Worm (Caenorhabditis elegans): Measurements from ENCODE around the gene ptr-24.

ptr-24 gene

ce11 chrX:13328868-13329267 is 9.0 kb upstream of the ptr-24 start:
- TF ChIP-seq nhr-237 (tag; optimal IDR thresholded peaks at IDR 0.05) = no peak
- TF ChIP-seq nhr-23 (tag; optimal IDR thresholded peaks at IDR 0.05) = peak; percentile 88
- peak; percentile 83 for TF ChIP-seq jun-1 (tag; optimal IDR thresholded peaks at IDR 0.05)
- peak; percentile 26 for TF ChIP-seq hmg-11 (tag; optimal IDR thresholded peaks at IDR 0.05)
- no peak for TF ChIP-seq lsy-12 (tag; optimal IDR thresholded peaks at IDR 0.05)
- peak; percentile 52 for TF ChIP-seq nhr-11 (tag; optimal IDR thresholded peaks at IDR 0.05)
- TF ChIP-seq mdl-1 (tag; optimal IDR thresholded peaks at IDR 0.05) = peak; percentile 74
- peak; percentile 84 for TF ChIP-seq nhr-25 (tag; optimal IDR thresholded peaks at IDR 0.05)
- no peak for TF ChIP-seq ztf-4 (tag; optimal IDR thresholded peaks at IDR 0.05)
- peak; percentile 77 for TF ChIP-seq pha-4 (tag; optimal IDR thresholded peaks at IDR 0.05)
- TF ChIP-seq ceh-82 (tag; optimal IDR thresholded peaks at IDR 0.05) = no peak
- TF ChIP-seq fkh-10 (GFP tag; optimal IDR thresholded peaks at IDR 0.05) = peak; percentile 24
- peak; percentile 88 for TF ChIP-seq egl-5 (tag; optimal IDR thresholded peaks at IDR 0.05)
- peak; percentile 85 for TF ChIP-seq pqm-1 (tag; optimal IDR thresholded peaks at IDR 0.05)
- peak; percentile 45 for TF ChIP-seq elt-2 (tag; optimal IDR thresholded peaks at IDR 0.05)
- TF ChIP-seq lin-39 (tag; optimal IDR thresholded peaks at IDR 0.05) = peak; percentile 98
- TF ChIP-seq aly-2 (tag; optimal IDR thresholded peaks at IDR 0.05) = no peak
- peak; percentile 92 for TF ChIP-seq fos-1 (tag; optimal IDR thresholded peaks at IDR 0.05)
- TF ChIP-seq sea-2 (GFP tag; optimal IDR thresholded peaks at IDR 0.05) = no peak
- TF ChIP-seq nfya-1 (tag; optimal IDR thresholded peaks at IDR 0.05; ENCODE audit: insufficient read depth) = peak; percentile 88
- TF ChIP-seq mml-1 (tag; optimal IDR thresholded peaks at IDR 0.05) = peak; percentile 74
- no peak for TF ChIP-seq daf-12 (tag; optimal IDR thresholded peaks at IDR 0.05)
- peak; percentile 28 for TF ChIP-seq tbx-2 (tag; optimal IDR thresholded peaks at IDR 0.05)
- peak; percentile 78 for TF ChIP-seq lin-15B (tag; optimal IDR thresholded peaks at IDR 0.05)
- peak; percentile 70 for TF ChIP-seq unc-62 (GFP tag; optimal IDR thresholded peaks at IDR 0.05)
- TF ChIP-seq ceh-28 (tag; optimal IDR thresholded peaks at IDR 0.05) = peak; percentile 59
- peak; percentile 35 for TF ChIP-seq R02D3.7 (tag; optimal IDR thresholded peaks at IDR 0.05)
- peak; percentile 38 for TF ChIP-seq nhr-43 (tag; optimal IDR thresholded peaks at IDR 0.05; ENCODE audit: poor library complexity, severe bottlenecking)
- peak; percentile 64 for TF ChIP-seq snpc-4 (tag; optimal IDR thresholded peaks at IDR 0.05)
- TF ChIP-seq egl-27 (tag; optimal IDR thresholded peaks at IDR 0.05) = no peak
- peak in 1 of 3 experiments; percentile 5 for TF ChIP-seq elt-3 (tag; optimal IDR thresholded peaks at IDR 0.05)

ce11 chrX:13331386-13331785 is 6.4 kb upstream of the ptr-24 start, which contains the start of gene sir-2.3:
Gene sir-2.3, plus strand, starts transcription at chrX:13331686.
- no peak for TF ChIP-seq ztf-11 (tag; optimal IDR thresholded peaks at IDR 0.05)
- no peak for TF ChIP-seq mdl-1 (tag; optimal IDR thresholded peaks at IDR 0.05)
- TF ChIP-seq ZK546.5 (tag; optimal IDR thresholded peaks at IDR 0.05) = no peak
- TF ChIP-seq lin-39 (tag; optimal IDR thresholded peaks at IDR 0.05) = no peak
- TF ChIP-seq nhr-23 (tag; optimal IDR thresholded peaks at IDR 0.05) = no peak
- TF ChIP-seq unc-62 (GFP tag; optimal IDR thresholded peaks at IDR 0.05) = no peak
- TF ChIP-seq ceh-28 (tag; optimal IDR thresholded peaks at IDR 0.05) = no peak

ce11 chrX:13333835-13334234 is 4.0 kb upstream of the ptr-24 start, which contains the start of gene F46G10.4:
Gene F46G10.4, plus strand, starts transcription at chrX:13334046.
- TF ChIP-seq pqm-1 (tag; optimal IDR thresholded peaks at IDR 0.05) (peak; percentile 88), pha-4 (tag; optimal IDR thresholded peaks at IDR 0.05) (peak; percentile 14), elt-2 (tag; optimal IDR thresholded peaks at IDR 0.05) (peak; percentile 82), nhr-237 (tag; optimal IDR thresholded peaks at IDR 0.05) (no peak), tbx-2 (tag; optimal IDR thresholded peaks at IDR 0.05) (no peak), aly-2 (tag; optimal IDR thresholded peaks at IDR 0.05) (no peak)

ce11 chrX:13337000-13337399 is 828 bp upstream of the ptr-24 start:
- TF ChIP-seq lin-39 (tag; optimal IDR thresholded peaks at IDR 0.05) = peak; percentile 44
- no peak for TF ChIP-seq R02D3.7 (tag; optimal IDR thresholded peaks at IDR 0.05)
- TF ChIP-seq fkh-10 (GFP tag; optimal IDR thresholded peaks at IDR 0.05) = no peak
- no peak for TF ChIP-seq jun-1 (tag; optimal IDR thresholded peaks at IDR 0.05)

ce11 chrX:13339029-13339626 is 1.3 kb downstream of the ptr-24 start:
- TF ChIP-seq elt-2 (tag; optimal IDR thresholded peaks at IDR 0.05) = peak; percentile 75
- no peak for TF ChIP-seq egl-27 (tag; optimal IDR thresholded peaks at IDR 0.05)
- TF ChIP-seq pqm-1 (tag; optimal IDR thresholded peaks at IDR 0.05) = no peak
